Fruit fly (Drosophila melanogaster): ENCODE results near the gene CG7330.
A peak's percentile ranks its signal among the peaks of the same experiment; 100 is the strongest.

CG7330 gene

DNA sequence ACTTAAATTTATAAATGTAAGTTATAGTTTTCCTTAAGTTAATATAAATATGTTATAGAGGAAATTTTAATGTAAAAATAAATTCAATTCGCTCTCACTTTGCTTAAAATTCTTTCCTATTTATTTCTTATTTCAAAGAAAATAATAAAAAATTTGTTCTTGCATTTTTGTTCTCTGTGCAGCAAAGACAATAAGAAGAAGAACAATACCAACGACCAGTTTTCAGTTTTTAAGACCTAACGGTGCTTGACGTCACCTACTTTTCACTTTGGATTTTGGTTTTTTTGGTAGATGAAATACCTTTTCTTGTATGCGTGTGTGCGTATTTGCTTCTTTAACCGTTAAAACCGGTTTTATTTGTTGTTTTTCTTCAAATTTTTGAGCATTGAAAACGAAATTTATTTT, 46.6 kb upstream of the CG7330 start:
- TF ChIP-seq Fer2 (tag; optimal IDR thresholded peaks at IDR 0.05) (no peak), CG7987 (GFP tag; optimal IDR thresholded peaks at IDR 0.05) (no peak), CG9727 (GFP tag; optimal IDR thresholded peaks at IDR 0.05) (peak; percentile 37), bowl (GFP tag; IDR thresholded peaks at IDR 0.05) (no peak), CG9215 (GFP tag; IDR thresholded peaks at IDR 0.05) (no peak), sim (GFP tag; IDR thresholded peaks at IDR 0.05) (0 out of 2 replicates have a peak, but pooled peaks have one; percentile 14), zf30C (GFP tag; optimal IDR thresholded peaks at IDR 0.05) (peak; percentile 74), CG5180 (GFP tag; optimal IDR thresholded peaks at IDR 0.05) (no peak), sob (GFP tag; IDR thresholded peaks at IDR 0.05) (no peak), dm (GFP tag; optimal IDR thresholded peaks at IDR 0.05) (no peak), kni (GFP tag; optimal IDR thresholded peaks at IDR 0.05) (peak; percentile 76), CG30403 (GFP tag; optimal IDR thresholded peaks at IDR 0.05) (peak; percentile 1), Meics (GFP tag; optimal IDR thresholded peaks at IDR 0.05) (no peak), CG3847 (GFP tag; IDR thresholded peaks at IDR 0.05) (no peak), CG6272 (GFP tag; IDR thresholded peaks at IDR 0.05) (no peak), CG9437 (GFP tag; optimal IDR thresholded peaks at IDR 0.05) (peak; percentile 27), CG11456 (GFP tag; IDR thresholded peaks at IDR 0.05) (no peak), tap (tag; optimal IDR thresholded peaks at IDR 0.05) (peak; percentile 37), abd-A (tag; optimal IDR thresholded peaks at IDR 0.05) (no peak), Lpt (GFP tag; optimal IDR thresholded peaks at IDR 0.05) (no peak), bsh (GFP tag; optimal IDR thresholded peaks at IDR 0.05) (peak in 1 of 2 experiments; percentile 77), CG6683 (GFP tag; optimal IDR thresholded peaks at IDR 0.05) (no peak), CG32532 (GFP tag; IDR thresholded peaks at IDR 0.05) (no peak), grau (tag; optimal IDR thresholded peaks at IDR 0.05) (peak; percentile 49), Deaf1 (tag; optimal IDR thresholded peaks at IDR 0.05) (no peak), Lhr (GFP tag; optimal IDR thresholded peaks at IDR 0.05) (no peak), CG2120 (GFP tag; optimal IDR thresholded peaks at IDR 0.05) (no peak), CG8388 (GFP tag; optimal IDR thresholded peaks at IDR 0.05) (peak; percentile 72), MBD-R2 (GFP tag; IDR thresholded peaks at IDR 0.05) (no peak), Ssrp (tag; optimal IDR thresholded peaks at IDR 0.05) (peak; percentile 58), pan (optimal IDR thresholded peaks at IDR 0.05) (no peak), pan (GFP tag; optimal IDR thresholded peaks at IDR 0.05 in 1 of 2, IDR thresholded peaks at IDR 0.05 in 1 of 2) (no peak), amos (GFP tag; IDR thresholded peaks at IDR 0.05; ENCODE audit: partially characterized antibody) (no peak), CG4404 (GFP tag; IDR thresholded peaks at IDR 0.05) (no peak), yki (optimal IDR thresholded peaks at IDR 0.05) (no peak), Eip74EF (GFP tag; optimal IDR thresholded peaks at IDR 0.05) (peak in 1 of 2 experiments; percentile 9), nerfin-1 (tag; optimal IDR thresholded peaks at IDR 0.05) (peak; percentile 11), CG6689 (GFP tag; IDR thresholded peaks at IDR 0.05) (no peak), wor (GFP tag; IDR thresholded peaks at IDR 0.05) (no peak), gce (GFP tag; IDR thresholded peaks at IDR 0.05) (no peak), CG4360 (GFP tag; IDR thresholded peaks at IDR 0.05) (peak; percentile 32; the same call in 1 of the 2 replicates), corto (GFP tag; optimal IDR thresholded peaks at IDR 0.05) (no peak), az2 (GFP tag; optimal IDR thresholded peaks at IDR 0.05) (peak; percentile 1), CG7372 (GFP tag; IDR thresholded peaks at IDR 0.05) (no peak), Aef1 (GFP tag; IDR thresholded peaks at IDR 0.05) (no peak), Oli (tag; optimal IDR thresholded peaks at IDR 0.05) (peak; percentile 34), ken (GFP tag; IDR thresholded peaks at IDR 0.05) (no peak), crc (GFP tag; optimal IDR thresholded peaks at IDR 0.05) (no peak), CG33557 (GFP tag; optimal IDR thresholded peaks at IDR 0.05) (peak; percentile 30), unpg (GFP tag; optimal IDR thresholded peaks at IDR 0.05) (peak; percentile 47), Sox102F (GFP tag; optimal IDR thresholded peaks at IDR 0.05) (peak; percentile 63), Dll (GFP tag; IDR thresholded peaks at IDR 0.05; ENCODE audit: partially characterized antibody) (no peak)

All from whole organism, embryonic.